Worm (Caenorhabditis elegans): ENCODE results near the gene ugt-63.

- no peak for TF ChIP-seq snpc-4 (tag; optimal IDR thresholded peaks at IDR 0.05)
- TF ChIP-seq nhr-237 (tag; optimal IDR thresholded peaks at IDR 0.05), result no peak
- no peak for TF ChIP-seq dmd-4 (tag; optimal IDR thresholded peaks at IDR 0.05)
- TF ChIP-seq unc-39 (tag; optimal IDR thresholded peaks at IDR 0.05), result no peak
- no peak for TF ChIP-seq nhr-12 (tag; optimal IDR thresholded peaks at IDR 0.05)
- no peak for TF ChIP-seq unc-62 (GFP tag; optimal IDR thresholded peaks at IDR 0.05)
- TF ChIP-seq lin-13 (GFP tag; optimal IDR thresholded peaks at IDR 0.05), result no peak
- TF ChIP-seq elt-3 (tag; optimal IDR thresholded peaks at IDR 0.05), result no peak
- no peak for TF ChIP-seq elt-1 (tag; optimal IDR thresholded peaks at IDR 0.05)
- TF ChIP-seq ztf-1 (GFP tag; conservative IDR thresholded peaks at IDR 0.05), result no peak
- TF ChIP-seq zag-1 (tag; optimal IDR thresholded peaks at IDR 0.05), result no peak
- TF ChIP-seq ZK546.5 (tag; optimal IDR thresholded peaks at IDR 0.05), result no peak
- TF ChIP-seq ceh-82 (tag; optimal IDR thresholded peaks at IDR 0.05), result no peak
- no peak for TF ChIP-seq nhr-11 (tag; optimal IDR thresholded peaks at IDR 0.05)
These were observed 43.2 kb downstream of the ugt-63 start for ce11 chrV:5067390-5067789.
